Fruit fly (Drosophila melanogaster) whole organism, prepupa: ENCODE measurements around the gene CG6753.
A peak's percentile ranks its signal among the peaks of the same experiment; 100 is the strongest.

Experiments
- CG11902 ChIP-seq: fragments of 200-800 bp; sonication (Bioruptor generic); optimal IDR thresholded peaks from 3 replicates; lab custom pipeline; 2016; ENCODE audit warnings: missing biosample characterization, missing genetic modification characterization
- CG32006 ChIP-seq: fragments of 200-800 bp; sonication (Bioruptor generic); optimal IDR thresholded peaks from 3 replicates; lab custom pipeline; 2017; ENCODE audit warnings: missing biosample characterization, mild to moderate bottlenecking, missing genetic modification characterization
- CG6163 ChIP-seq: fragments of 200-800 bp; sonication (Bioruptor generic); IDR thresholded peaks from 3 replicates; pipeline ENCODE4 v1.3.6; 2022; ENCODE audit warnings: missing biosample characterization, missing genetic modification characterization
- CG8632 ChIP-seq: fragments of 200-800 bp; sonication (Bioruptor generic); optimal IDR thresholded peaks from 3 replicates; lab custom pipeline; 2016; ENCODE audit warnings: missing biosample characterization, missing genetic modification characterization
- Hr38 ChIP-seq: sonication (Bioruptor generic); optimal IDR thresholded peaks from 2 replicates; lab custom pipeline; 2016; ENCODE audit warnings: missing biosample characterization, missing genetic modification characterization
- cyc ChIP-seq: fragments of 200-800 bp; sonication (Bioruptor generic); optimal IDR thresholded peaks from 3 replicates; lab custom pipeline; 2016; ENCODE audit warnings: missing biosample characterization, missing genetic modification characterization
- dac ChIP-seq: fragments of 200-800 bp; sonication (Bioruptor generic); optimal IDR thresholded peaks from 2 replicates; lab custom pipeline; 2017; ENCODE audit warnings: missing biosample characterization, mild to moderate bottlenecking, missing genetic modification characterization
- eg ChIP-seq: fragments of 200-800 bp; sonication (Bioruptor generic); IDR thresholded peaks from 3 replicates; pipeline ENCODE4 v1.3.6; 2022; ENCODE audit warnings: missing biosample characterization, missing genetic modification characterization
- salr ChIP-seq, 2 experiments: fragments of 200-800 bp; sonication (Bioruptor generic); optimal IDR thresholded peaks; 3 replicates each; lab custom pipeline; 2016 to 2018; ENCODE audit warnings: missing biosample characterization in 2 of 2, missing genetic modification characterization in 2 of 2, mild to moderate bottlenecking in 1 of 2
- topi ChIP-seq: fragments of 200-800 bp; sonication (Bioruptor generic); optimal IDR thresholded peaks from 3 replicates; lab custom pipeline; 2016; ENCODE audit warnings: missing biosample characterization, missing genetic modification characterization

CG6753 gene

dm6 chr3R:12595187-12595889 is 46.9 kb downstream of the CG6753 start, which contains the start of gene Octbeta2R:
TSS of gene Octbeta2R (minus strand) at chr3R:12595725.
- TF ChIP-seq Hr38 (GFP tag; lab: Kevin White, UChicago) (no peak), salr (GFP tag; optimal IDR thresholded peaks at IDR 0.05; lab: Kevin White, UChicago) (no peak), CG6163 (no peak), dac (GFP tag; lab: Kevin White, UChicago) (no peak), CG11902 (GFP tag; lab: Kevin White, UChicago) (no peak), eg (GFP tag; lab: Robert Waterston, UW) (no peak), CG8632 (no peak)
- TF ChIP-seq, all 60 proteins: peak for 0

dm6 chr3R:12591672-12592071 is 50.6 kb downstream of the CG6753 start:
- TF ChIP-seq CG32006 (peak; percentile 5), topi (GFP tag; lab: Kevin White, UChicago) (no peak), cyc (no peak)
